Fruit fly (Drosophila melanogaster): ENCODE results near the gene Sec71.

Gene Sec71

DNA sequence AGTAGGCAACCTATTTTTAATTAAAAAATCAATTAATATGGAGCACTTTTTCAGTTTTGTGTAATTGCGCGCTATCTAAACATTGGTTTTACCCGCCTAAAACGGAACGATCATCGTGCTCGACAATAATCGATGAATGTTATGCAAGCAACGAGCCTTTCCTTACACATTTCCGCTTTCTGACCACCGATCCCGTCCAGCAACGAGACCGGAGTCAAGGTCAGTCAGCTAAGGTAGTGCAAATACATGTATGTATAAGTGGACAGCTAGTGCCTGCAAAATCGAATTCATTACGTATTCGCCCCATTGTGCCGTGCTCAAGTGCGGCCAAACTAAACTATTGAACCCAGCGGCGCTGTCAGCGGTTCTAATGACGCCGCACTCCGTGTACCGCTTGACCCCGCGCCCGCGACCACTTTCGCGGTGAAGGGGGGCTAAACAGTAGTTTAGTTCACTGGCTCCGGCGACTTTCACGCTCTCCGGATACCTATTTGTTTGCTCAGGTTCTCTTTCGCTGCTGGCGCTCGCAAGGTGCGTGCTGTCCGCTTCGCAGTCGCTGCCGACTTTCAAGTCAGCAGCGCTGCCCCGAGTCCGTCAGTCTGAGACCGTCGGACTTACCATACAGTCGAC lies 9.8 kb downstream of the Sec71 start, which contains the start of gene CAH1 (continued):
- TF ChIP-seq Dbx (GFP tag; IDR thresholded peaks at IDR 0.05) = peak; percentile 44; the same call in 1 of the 3 replicates
- TF ChIP-seq CG10565 (GFP tag; optimal IDR thresholded peaks at IDR 0.05) = no peak
- TF ChIP-seq crol (GFP tag; IDR thresholded peaks at IDR 0.05) = peak; percentile 92
- TF ChIP-seq Fer3 (tag; optimal IDR thresholded peaks at IDR 0.05) = no peak
- no peak for TF ChIP-seq Ravus (GFP tag; IDR thresholded peaks at IDR 0.05)
- no peak for TF ChIP-seq CrebB (tag; optimal IDR thresholded peaks at IDR 0.05)
- peak; percentile 93 for TF ChIP-seq chinmo (GFP tag; IDR thresholded peaks at IDR 0.05; ENCODE audit: partially characterized antibody)
- no peak for TF ChIP-seq nmo (GFP tag; optimal IDR thresholded peaks at IDR 0.05)
- TF ChIP-seq rib (GFP tag; IDR thresholded peaks at IDR 0.05) = peak; percentile 54; the same call in 1 of the 2 replicates
- no peak for TF ChIP-seq CG13296 (GFP tag; optimal IDR thresholded peaks at IDR 0.05)
- no peak for TF ChIP-seq abd-A (tag; optimal IDR thresholded peaks at IDR 0.05)
- no peak for TF ChIP-seq al (GFP tag; IDR thresholded peaks at IDR 0.05)
- no peak for TF ChIP-seq CG9817 (tag; optimal IDR thresholded peaks at IDR 0.05)
- TF ChIP-seq Xrp1 (GFP tag; IDR thresholded peaks at IDR 0.05) = no peak
- TF ChIP-seq CG9727 (GFP tag; optimal IDR thresholded peaks at IDR 0.05) = no peak
- no peak for TF ChIP-seq Hmx (GFP tag; optimal IDR thresholded peaks at IDR 0.05)
- no peak for TF ChIP-seq sqz (GFP tag; optimal IDR thresholded peaks at IDR 0.05)
- TF ChIP-seq CG7556 (GFP tag; optimal IDR thresholded peaks at IDR 0.05) = no peak
- no peak for TF ChIP-seq ken (GFP tag; IDR thresholded peaks at IDR 0.05)
- no peak for TF ChIP-seq grn (GFP tag; optimal IDR thresholded peaks at IDR 0.05)
- TF ChIP-seq CG32532 (GFP tag; IDR thresholded peaks at IDR 0.05) = peak; percentile 19; the same call in 1 of the 2 replicates
- no peak for TF ChIP-seq CG8290 (GFP tag; optimal IDR thresholded peaks at IDR 0.05)
- peak in 1 of 2 experiments; percentile 42 for TF ChIP-seq CG8290 (tag; optimal IDR thresholded peaks at IDR 0.05)
- peak; percentile 95 for TF ChIP-seq Adf1 (GFP tag; IDR thresholded peaks at IDR 0.05)
- TF ChIP-seq Bdp1 (GFP tag; optimal IDR thresholded peaks at IDR 0.05) = no peak
- peak; percentile 73 for TF ChIP-seq Med (GFP tag)
- no peak for TF ChIP-seq p53 (GFP tag; optimal IDR thresholded peaks at IDR 0.05)
- no peak for TF ChIP-seq ara (GFP tag; IDR thresholded peaks at IDR 0.05)
- peak; percentile 44 for TF ChIP-seq CG13287 (GFP tag; IDR thresholded peaks at IDR 0.05; ENCODE audit: partially characterized antibody)
- TF ChIP-seq tx (GFP tag; optimal IDR thresholded peaks at IDR 0.05) = no peak
- no peak for TF ChIP-seq CG15479 (GFP tag; optimal IDR thresholded peaks at IDR 0.05)
- no peak for TF ChIP-seq CG14860 (GFP tag; IDR thresholded peaks at IDR 0.05; ENCODE audit: partially characterized antibody)
- TF ChIP-seq Hr78 (GFP tag; optimal IDR thresholded peaks at IDR 0.05) = peak in 1 of 2 experiments; percentile 96
- no peak for TF ChIP-seq lbe (GFP tag; optimal IDR thresholded peaks at IDR 0.05)
- TF ChIP-seq CG8765 (GFP tag; IDR thresholded peaks at IDR 0.05) = no peak
- peak; percentile 47 for TF ChIP-seq sens (GFP tag)
- no peak for TF ChIP-seq fd102C (GFP tag; optimal IDR thresholded peaks at IDR 0.05)
- no peak for TF ChIP-seq toy (GFP tag; IDR thresholded peaks at IDR 0.05)
- TF ChIP-seq CG4617 (GFP tag; optimal IDR thresholded peaks at IDR 0.05; ENCODE audit: borderline replicate concordance) = no peak
- TF ChIP-seq CG4424 (GFP tag; optimal IDR thresholded peaks at IDR 0.05) = no peak
- no peak for TF ChIP-seq her (GFP tag; optimal IDR thresholded peaks at IDR 0.05)
- no peak for TF ChIP-seq ci (GFP tag; IDR thresholded peaks at IDR 0.05)
- TF ChIP-seq vvl (GFP tag; IDR thresholded peaks at IDR 0.05) = peak; percentile 57; the same call in 1 of the 2 replicates
- TF ChIP-seq sc (optimal IDR thresholded peaks at IDR 0.05) = no peak
- TF ChIP-seq sc (GFP tag; optimal IDR thresholded peaks at IDR 0.05) = no peak
- TF ChIP-seq klu (GFP tag; IDR thresholded peaks at IDR 0.05) = 0 out of 2 replicates have a peak, but pooled peaks have one; percentile 16
- no peak for TF ChIP-seq NFAT (GFP tag; IDR thresholded peaks at IDR 0.05)
- no peak for TF ChIP-seq odd (GFP tag; optimal IDR thresholded peaks at IDR 0.05)
- no peak for TF ChIP-seq cg (GFP tag; optimal IDR thresholded peaks at IDR 0.05)
- no peak for TF ChIP-seq Ets97D (GFP tag; optimal IDR thresholded peaks at IDR 0.05)
- no peak for TF ChIP-seq HLH4C (GFP tag; IDR thresholded peaks at IDR 0.05; ENCODE audit: partially characterized antibody)

Data from whole organism, embryonic.